Worm (Caenorhabditis elegans) whole organism, L4/young adult: Measurements from ENCODE around the gene nhr-59.
"Not testable (repeated sequence)": the region's sequence is repeated elsewhere in the genome, so short reads cannot be mapped to it uniquely, and the experiment has no call there.

Experiments used
- W03F9.2 ChIP-seq: fragments of 150-350 bp; optimal IDR thresholded peaks from 2 replicates; lab custom pipeline; 2014; ENCODE audit warnings: missing biosample characterization, missing genetic modification characterization
- him-1 ChIP-seq: sonication (generic microtip); optimal IDR thresholded peaks from 2 replicates; lab custom pipeline; 2016; ENCODE audit warnings: missing genotype, missing genetic modification reagents, missing genetic modification characterization, missing compliant biosample characterization

- TF ChIP-seq him-1 (tag; lab: Kevin White, UChicago); W03F9.2: not testable (repeated sequence)
Measured at ce11 chrV:2255191-2255590, 22.9 kb downstream of the nhr-59 start, which contains the start of gene F41B5.1.
